Fruit fly (Drosophila melanogaster): ENCODE results near the gene CG11911.

The CG11911 gene

dm6 chr2L:286421-286820 is 34.6 kb downstream of the CG11911 start (continued):
- TF ChIP-seq CG30020 (tag; optimal IDR thresholded peaks at IDR 0.05) (no peak), Dref (GFP tag; IDR thresholded peaks at IDR 0.05) (peak; percentile 37), Ets65A (GFP tag) (peak; percentile 69), CG12659 (GFP tag; optimal IDR thresholded peaks at IDR 0.05) (peak; percentile 29), CG14441 (GFP tag; IDR thresholded peaks at IDR 0.05) (peak; percentile 77), lbe (GFP tag; optimal IDR thresholded peaks at IDR 0.05) (peak; percentile 90), CG43689 (GFP tag; IDR thresholded peaks at IDR 0.05) (no peak), abd-A (tag; optimal IDR thresholded peaks at IDR 0.05) (no peak), stc (GFP tag; IDR thresholded peaks at IDR 0.05) (0 out of 2 replicates have a peak, but pooled peaks have one; percentile 18), sug (tag; optimal IDR thresholded peaks at IDR 0.05) (peak; percentile 68), CG14710 (tag; optimal IDR thresholded peaks at IDR 0.05) (no peak), CG15479 (GFP tag; optimal IDR thresholded peaks at IDR 0.05) (no peak), fd3F (GFP tag; optimal IDR thresholded peaks at IDR 0.05) (peak; percentile 4), Dad (GFP tag; optimal IDR thresholded peaks at IDR 0.05) (peak; percentile 60), shn (GFP tag; optimal IDR thresholded peaks at IDR 0.05) (peak; percentile 41), Med (GFP tag) (peak; percentile 95), CG2116 (GFP tag; optimal IDR thresholded peaks at IDR 0.05) (no peak), dm (GFP tag; optimal IDR thresholded peaks at IDR 0.05) (peak; percentile 53), Lhr (GFP tag; optimal IDR thresholded peaks at IDR 0.05) (no peak), CG10274 (GFP tag; optimal IDR thresholded peaks at IDR 0.05) (no peak), D19B (GFP tag; optimal IDR thresholded peaks at IDR 0.05) (peak; percentile 49), sr (GFP tag; IDR thresholded peaks at IDR 0.05) (peak; percentile 30; the same call in 1 of the 3 replicates), phol (tag; optimal IDR thresholded peaks at IDR 0.05) (peak; percentile 26), CG3163 (GFP tag; optimal IDR thresholded peaks at IDR 0.05) (peak; percentile 31), CG2678 (tag; optimal IDR thresholded peaks at IDR 0.05) (peak; percentile 72), Hr51 (GFP tag; optimal IDR thresholded peaks at IDR 0.05) (peak; percentile 1 to 44), Dbx (GFP tag; IDR thresholded peaks at IDR 0.05) (peak; percentile 88), CG9797 (GFP tag; optimal IDR thresholded peaks at IDR 0.05) (no peak), CG3407 (GFP tag; optimal IDR thresholded peaks at IDR 0.05) (no peak), Hand (GFP tag; optimal IDR thresholded peaks at IDR 0.05) (peak; percentile 53), HHEX (GFP tag; optimal IDR thresholded peaks at IDR 0.05) (peak; percentile 47), CoRest (tag; optimal IDR thresholded peaks at IDR 0.05) (peak; percentile 31), CG7556 (GFP tag; optimal IDR thresholded peaks at IDR 0.05) (peak; percentile 30), Nf-YA (GFP tag; IDR thresholded peaks at IDR 0.05) (no peak), Stat92E (GFP tag; optimal IDR thresholded peaks at IDR 0.05) (no peak), pnt (GFP tag; optimal IDR thresholded peaks at IDR 0.05) (peak; percentile 50), CG6272 (GFP tag; IDR thresholded peaks at IDR 0.05) (peak; percentile 35; the same call in 1 of the 2 replicates), row (GFP tag; IDR thresholded peaks at IDR 0.05) (peak; percentile 96), Atf-2 (GFP tag; optimal IDR thresholded peaks at IDR 0.05) (peak; percentile 28), caup (GFP tag; optimal IDR thresholded peaks at IDR 0.05; ENCODE audit: severe bottlenecking) (peak; percentile 74), HLH54F (GFP tag; optimal IDR thresholded peaks at IDR 0.05) (peak; percentile 62), inv (GFP tag; IDR thresholded peaks at IDR 0.05; ENCODE audit: partially characterized antibody) (no peak), Adf1 (GFP tag; IDR thresholded peaks at IDR 0.05) (peak; percentile 60; the same call in 1 of the 2 replicates), CG12299 (tag; optimal IDR thresholded peaks at IDR 0.05) (peak; percentile 10), CG13287 (GFP tag; IDR thresholded peaks at IDR 0.05; ENCODE audit: partially characterized antibody) (no peak), CG10147 (GFP tag; optimal IDR thresholded peaks at IDR 0.05) (no peak), slp2 (GFP tag; optimal IDR thresholded peaks at IDR 0.05) (peak; percentile 4), zen (tag; optimal IDR thresholded peaks at IDR 0.05) (no peak), Oli (tag; optimal IDR thresholded peaks at IDR 0.05) (peak; percentile 36), grau (tag; optimal IDR thresholded peaks at IDR 0.05) (peak; percentile 98)
